Worm (Caenorhabditis elegans) whole organism, L2 larva: ENCODE measurements around the gene nhr-142.

ENCODE experiments used
- C34F6.9 ChIP-seq: fragments of 150-350 bp; optimal IDR thresholded peaks from 2 replicates; lab custom pipeline; 2014; ENCODE audit warnings: missing biosample characterization, missing genetic modification characterization
- F13H6.1 ChIP-seq: sonication (generic microtip); optimal IDR thresholded peaks from 2 replicates; lab custom pipeline; 2016; ENCODE audit warnings: missing genetic modification characterization, missing compliant biosample characterization
- R02D3.7 ChIP-seq: fragments of 150-350 bp; optimal IDR thresholded peaks from 2 replicates; lab custom pipeline; 2014; ENCODE audit warnings: missing biosample characterization, missing genetic modification characterization
- Y55F3AM.14 ChIP-seq: fragments of 200-800 bp; sonication (Bioruptor generic); optimal IDR thresholded peaks from 2 replicates; lab custom pipeline; 2018; ENCODE audit warnings: mild to moderate bottlenecking, missing genetic modification characterization, missing compliant biosample characterization
- ZK546.5 ChIP-seq: sonication (generic microtip); optimal IDR thresholded peaks from 2 replicates; lab custom pipeline; 2017; ENCODE audit warnings: missing biosample characterization, missing genetic modification characterization
- alr-1 ChIP-seq: fragments of 150-350 bp; optimal IDR thresholded peaks from 2 replicates; lab custom pipeline; 2014; ENCODE audit warnings: missing biosample characterization, missing genetic modification characterization
- aly-2 ChIP-seq: fragments of 150-350 bp; optimal IDR thresholded peaks from 2 replicates; lab custom pipeline; 2014; ENCODE audit warnings: missing biosample characterization, missing genetic modification characterization
- ama-1 ChIP-seq: fragments of 150-350 bp; optimal IDR thresholded peaks from 2 replicates; lab custom pipeline; 2018; ENCODE audit warnings: inconsistent platforms
- blmp-1 ChIP-seq: sonication (generic microtip); optimal IDR thresholded peaks from 2 replicates; lab custom pipeline; 2017; ENCODE audit warnings: missing genetic modification characterization, mild to moderate bottlenecking, missing compliant biosample characterization, antibody characterized with exemption, moderate library complexity; ENCODE audit not compliant: insufficient read depth
- ceh-16 ChIP-seq: fragments of 150-350 bp; optimal IDR thresholded peaks from 2 replicates; lab custom pipeline; 2014; ENCODE audit warnings: missing biosample characterization, missing genetic modification characterization
- ceh-82 ChIP-seq: fragments of 150-350 bp; optimal IDR thresholded peaks from 2 replicates; lab custom pipeline; 2014; ENCODE audit warnings: missing biosample characterization, missing genetic modification characterization
- crh-2 ChIP-seq: sonication (generic microtip); optimal IDR thresholded peaks from 2 replicates; lab custom pipeline; 2017; ENCODE audit warnings: missing biosample characterization, missing genetic modification characterization
- dmd-4 ChIP-seq: sonication (generic microtip); optimal IDR thresholded peaks from 2 replicates; lab custom pipeline; 2017; ENCODE audit warnings: missing biosample characterization, missing genetic modification characterization
- egl-27 ChIP-seq: sonication (generic microtip); optimal IDR thresholded peaks from 3 replicates; lab custom pipeline; 2017; ENCODE audit warnings: missing biosample characterization, missing genetic modification reagents, missing genetic modification characterization
- elt-1 ChIP-seq: fragments of 150-350 bp; optimal IDR thresholded peaks from 2 replicates; lab custom pipeline; 2014; ENCODE audit warnings: missing biosample characterization, missing genetic modification characterization
- elt-3 ChIP-seq: sonication (generic microtip); optimal IDR thresholded peaks from 2 replicates; lab custom pipeline; 2017; ENCODE audit warnings: missing biosample characterization, missing genetic modification characterization
- fos-1 ChIP-seq: fragments of 150-350 bp; optimal IDR thresholded peaks from 2 replicates; lab custom pipeline; 2014; ENCODE audit warnings: missing biosample characterization, missing genetic modification characterization
- gmeb-1 ChIP-seq: fragments of 150-350 bp; optimal IDR thresholded peaks from 2 replicates; lab custom pipeline; 2014; ENCODE audit warnings: missing biosample characterization, missing genetic modification characterization
- lin-11 ChIP-seq: fragments of 150-350 bp; sonication (generic microtip); optimal IDR thresholded peaks from 2 replicates; lab custom pipeline; 2014; ENCODE audit warnings: missing biosample characterization, missing genetic modification characterization, inconsistent platforms, mixed read lengths
- lin-13 ChIP-seq: fragments of 150-350 bp; optimal IDR thresholded peaks from 2 replicates; lab custom pipeline; 2014; ENCODE audit warnings: missing biosample characterization, missing genetic modification reagents, missing genetic modification characterization
- lin-39 ChIP-seq: fragments of 150-350 bp; optimal IDR thresholded peaks from 2 replicates; lab custom pipeline; 2014; ENCODE audit warnings: missing biosample characterization, missing genetic modification reagents, missing genetic modification characterization
- lsy-2 ChIP-seq, 2 experiments: fragments of 150-350 bp in 1 of 2; sonication (generic microtip) in 1 of 2; optimal IDR thresholded peaks; 2 replicates each; lab custom pipeline; 2014 to 2017; ENCODE audit warnings: missing biosample characterization in 2 of 2, missing genetic modification characterization in 2 of 2
- mab-5 ChIP-seq: fragments of 150-350 bp; optimal IDR thresholded peaks from 2 replicates; lab custom pipeline; 2014; ENCODE audit warnings: missing biosample characterization, missing genetic modification characterization
- mbf-1 ChIP-seq: sonication (generic microtip); optimal IDR thresholded peaks from 2 replicates; lab custom pipeline; 2017; ENCODE audit warnings: missing biosample characterization, missing genetic modification characterization
- mdl-1 ChIP-seq, 2 experiments: fragments of 150-350 bp in 1 of 2; sonication (generic microtip) in 1 of 2; optimal IDR thresholded peaks; 2 replicates each; lab custom pipeline; 2017; ENCODE audit warnings: missing biosample characterization in 2 of 2, missing genetic modification characterization in 2 of 2
- nhr-10 ChIP-seq: sonication (generic microtip); optimal IDR thresholded peaks from 2 replicates; lab custom pipeline; 2017; ENCODE audit warnings: missing biosample characterization, missing genetic modification characterization
- nhr-11 ChIP-seq: fragments of 150-350 bp; optimal IDR thresholded peaks from 2 replicates; lab custom pipeline; 2014; ENCODE audit warnings: missing biosample characterization, missing genetic modification characterization
- nhr-12 ChIP-seq: fragments of 150-350 bp; optimal IDR thresholded peaks from 2 replicates; lab custom pipeline; 2014; ENCODE audit warnings: missing biosample characterization, missing genetic modification characterization
- nhr-129 ChIP-seq: fragments of 150-350 bp; optimal IDR thresholded peaks from 2 replicates; lab custom pipeline; 2014; ENCODE audit warnings: missing biosample characterization, missing genetic modification characterization
- nhr-21 ChIP-seq: fragments of 150-350 bp; optimal IDR thresholded peaks from 2 replicates; lab custom pipeline; 2014; ENCODE audit warnings: missing biosample characterization, missing genetic modification characterization
- nhr-23 ChIP-seq: fragments of 150-350 bp; optimal IDR thresholded peaks from 2 replicates; lab custom pipeline; 2014; ENCODE audit warnings: missing biosample characterization, missing genetic modification reagents, missing genetic modification characterization
- nhr-237 ChIP-seq: fragments of 150-350 bp; optimal IDR thresholded peaks from 2 replicates; lab custom pipeline; 2014; ENCODE audit warnings: missing biosample characterization, missing genetic modification characterization
- nhr-25 ChIP-seq: fragments of 150-350 bp; sonication (generic microtip); optimal IDR thresholded peaks from 3 replicates; lab custom pipeline; 2014; ENCODE audit warnings: missing biosample characterization, missing genetic modification characterization
- nhr-6 ChIP-seq: fragments of 150-350 bp; optimal IDR thresholded peaks from 2 replicates; lab custom pipeline; 2014; ENCODE audit warnings: missing biosample characterization, missing genetic modification characterization
- nhr-77 ChIP-seq: fragments of 150-350 bp; optimal IDR thresholded peaks from 2 replicates; lab custom pipeline; 2014; ENCODE audit warnings: missing biosample characterization, missing genetic modification characterization
- peb-1 ChIP-seq: fragments of 150-350 bp; optimal IDR thresholded peaks from 2 replicates; lab custom pipeline; 2014; ENCODE audit warnings: missing biosample characterization, missing genetic modification characterization
- sem-4 ChIP-seq: fragments of 150-350 bp; optimal IDR thresholded peaks from 2 replicates; lab custom pipeline; 2014; ENCODE audit warnings: missing biosample characterization, missing genetic modification reagents, missing genetic modification characterization
- skn-1 ChIP-seq: sonication (generic microtip); optimal IDR thresholded peaks from 2 replicates; lab custom pipeline; 2017; ENCODE audit warnings: missing biosample characterization, missing genetic modification characterization
- sma-3 ChIP-seq: sonication (generic microtip); optimal IDR thresholded peaks from 2 replicates; lab custom pipeline; 2016; ENCODE audit warnings: missing genetic modification reagents, missing genetic modification characterization, missing compliant biosample characterization
- sma-9 ChIP-seq, 2 experiments: fragments of 150-350 bp in 1 of 2; sonication (generic microtip) in 1 of 2; optimal IDR thresholded peaks; 2 replicates each; lab custom pipeline; 2014 to 2016; ENCODE audit warnings: missing genetic modification characterization in 2 of 2, mild to moderate bottlenecking in 1 of 2, missing biosample characterization in 1 of 2, missing compliant biosample characterization in 1 of 2, missing genetic modification reagents in 1 of 2, moderate library complexity in 1 of 2
- snpc-4 ChIP-seq: fragments of 150-350 bp; optimal IDR thresholded peaks from 2 replicates; lab custom pipeline; 2014; ENCODE audit warnings: missing biosample characterization, missing genetic modification characterization
- unc-39 ChIP-seq: fragments of 150-350 bp; optimal IDR thresholded peaks from 2 replicates; lab custom pipeline; 2014; ENCODE audit warnings: missing biosample characterization, missing genetic modification characterization
- unc-55 ChIP-seq: fragments of 150-350 bp; sonication (generic microtip); optimal IDR thresholded peaks from 3 replicates; lab custom pipeline; 2014; ENCODE audit warnings: missing biosample characterization, missing genetic modification reagents, missing genetic modification characterization
- unc-62 ChIP-seq: fragments of 150-350 bp; optimal IDR thresholded peaks from 2 replicates; lab custom pipeline; 2014; ENCODE audit warnings: missing biosample characterization, missing genetic modification reagents, missing genetic modification characterization
- zag-1 ChIP-seq: fragments of 150-350 bp; optimal IDR thresholded peaks from 2 replicates; lab custom pipeline; 2014; ENCODE audit warnings: missing biosample characterization, missing genetic modification characterization
- ztf-1 ChIP-seq: fragments of 200-800 bp; sonication (Bioruptor generic); conservative IDR thresholded peaks from 2 replicates; pipeline ENCODE4 v1.3.6; 2022; ENCODE audit warnings: missing genetic modification characterization, missing compliant biosample characterization
- ztf-11 ChIP-seq: sonication (generic microtip); optimal IDR thresholded peaks from 2 replicates; lab custom pipeline; 2017; ENCODE audit warnings: missing biosample characterization, missing genetic modification characterization
- ztf-4 ChIP-seq: fragments of 150-350 bp; optimal IDR thresholded peaks from 2 replicates; lab custom pipeline; 2014; ENCODE audit warnings: missing biosample characterization, missing genetic modification characterization

The nhr-142 gene

DNA sequence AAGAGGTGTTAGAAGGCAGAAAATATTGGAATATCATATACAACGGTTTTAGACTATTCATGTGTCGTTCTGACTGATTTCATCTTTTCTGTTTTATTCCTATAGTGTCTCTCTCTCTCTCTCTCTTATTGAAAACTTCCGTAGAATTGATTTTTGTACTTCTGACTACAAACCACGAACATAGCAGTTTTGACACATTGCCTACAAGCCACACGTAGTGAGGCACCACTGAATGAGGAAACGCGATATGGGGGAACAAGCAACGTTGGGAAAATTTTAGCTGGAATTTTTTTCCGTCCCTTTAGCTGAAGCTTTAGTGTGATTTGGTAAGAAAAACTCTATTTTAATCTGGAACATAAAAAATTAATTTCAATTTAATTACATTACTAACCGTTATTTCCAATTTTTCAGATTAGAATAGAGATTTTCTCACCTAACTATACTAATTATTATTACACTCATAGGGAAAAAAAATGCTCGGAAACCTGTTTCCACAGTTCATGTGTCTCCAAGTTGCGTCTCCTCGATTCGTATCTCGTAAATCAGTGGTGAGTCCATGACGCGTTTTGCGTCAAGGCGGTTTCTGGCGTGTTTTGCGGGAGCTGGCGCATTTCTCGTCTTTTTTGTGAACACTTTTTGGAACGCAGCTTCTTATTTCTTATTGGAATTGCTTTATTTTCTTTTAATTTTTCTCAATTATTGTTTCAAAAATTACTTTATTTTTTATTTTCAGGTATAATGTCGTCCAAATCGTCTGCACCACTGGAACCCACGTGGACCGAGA is at the start of gene nhr-142, which contains the start of gene F44E7.9:
nhr-142 (minus strand) TSS at position 57 of the 784 bp plus-strand sequence.
F44E7.9 (plus strand) TSS at position 734 of the 784 bp plus-strand sequence.
- peak; percentile 83 for TF ChIP-seq mab-5 (tag; lab: Kevin White, UChicago)
- no peak for TF ChIP-seq skn-1
- peak; percentile 69 for TF ChIP-seq crh-2 (tag; lab: Kevin White, UChicago)
- TF ChIP-seq ztf-11 (tag; lab: Kevin White, UChicago) = peak; percentile 16
- peak in 1 of 2 experiments; percentile 29 for TF ChIP-seq mdl-1 (tag; optimal IDR thresholded peaks at IDR 0.05; lab: Kevin White, UChicago)
- TF ChIP-seq nhr-11 (tag; lab: Kevin White, UChicago) = no peak
- no peak for TF ChIP-seq unc-62 (GFP tag; lab: Kevin White, UChicago)
- TF ChIP-seq ceh-16 = no peak
- TF ChIP-seq C34F6.9 (tag; lab: Kevin White, UChicago) = peak; percentile 87
- TF ChIP-seq sma-9 (GFP tag; optimal IDR thresholded peaks at IDR 0.05; lab: Kevin White, UChicago) = peak; percentile 91
- TF ChIP-seq sma-9 (tag; optimal IDR thresholded peaks at IDR 0.05; lab: Kevin White, UChicago) = no peak
- TF ChIP-seq nhr-12 (tag; lab: Kevin White, UChicago) = no peak
- TF ChIP-seq nhr-21 (tag; lab: Kevin White, UChicago) = peak; percentile 58
- no peak for TF ChIP-seq peb-1
- no peak for TF ChIP-seq mbf-1 (tag; lab: Kevin White, UChicago)
- no peak for TF ChIP-seq elt-3 (tag; lab: Kevin White, UChicago)
- no peak for TF ChIP-seq dmd-4 (tag; lab: Kevin White, UChicago)
- no peak for TF ChIP-seq lin-39 (tag; lab: Kevin White, UChicago)
- TF ChIP-seq ztf-4 = no peak
- TF ChIP-seq nhr-237 = no peak
- peak; percentile 86 for TF ChIP-seq gmeb-1
- peak; percentile 87 for TF ChIP-seq nhr-129 (tag; lab: Kevin White, UChicago)
- TF ChIP-seq F13H6.1 = peak; percentile 85
- no peak for TF ChIP-seq nhr-10 (tag; lab: Kevin White, UChicago)
- TF ChIP-seq snpc-4 (tag; lab: Kevin White, UChicago) = peak; percentile 30
- no peak for TF ChIP-seq ztf-1 (GFP tag; lab: Robert Waterston, UW)
- peak; percentile 73 to 91 for TF ChIP-seq lsy-2 (tag; optimal IDR thresholded peaks at IDR 0.05; lab: Kevin White, UChicago)
- peak; percentile 90 for TF ChIP-seq unc-55 (GFP tag; lab: Kevin White, UChicago)
- TF ChIP-seq nhr-25 (tag; lab: Kevin White, UChicago) = peak; percentile 70
- TF ChIP-seq sma-3 (GFP tag; lab: Kevin White, UChicago) = peak; percentile 90
- TF ChIP-seq blmp-1 (tag; lab: Kevin White, UChicago) = peak; percentile 7
- peak; percentile 33 for TF ChIP-seq zag-1 (tag; lab: Kevin White, UChicago)
- TF ChIP-seq nhr-77 = peak; percentile 16
- no peak for TF ChIP-seq ama-1 (lab: Kevin White, UChicago)
- TF ChIP-seq nhr-23 (tag; lab: Kevin White, UChicago) = no peak
- TF ChIP-seq lin-13 (GFP tag; lab: Kevin White, UChicago) = peak; percentile 86
- TF ChIP-seq ceh-82 (tag; lab: Kevin White, UChicago) = peak; percentile 63
- TF ChIP-seq aly-2 (tag; lab: Kevin White, UChicago) = no peak
- peak; percentile 18 for TF ChIP-seq nhr-6 (tag; lab: Kevin White, UChicago)
- TF ChIP-seq Y55F3AM.14 (GFP tag; lab: Kevin White, UChicago) = peak; percentile 44
- no peak for TF ChIP-seq alr-1 (tag; lab: Kevin White, UChicago)
- no peak for TF ChIP-seq elt-1 (tag; lab: Kevin White, UChicago)
- peak; percentile 64 for TF ChIP-seq sem-4 (tag; lab: Kevin White, UChicago)
- TF ChIP-seq lin-11 (tag; lab: Kevin White, UChicago) = peak; percentile 57
- TF ChIP-seq ZK546.5 (tag; lab: Kevin White, UChicago) = no peak
- peak; percentile 47 for TF ChIP-seq egl-27
- peak; percentile 66 for TF ChIP-seq fos-1 (tag; lab: Kevin White, UChicago)
- peak; percentile 7 for TF ChIP-seq R02D3.7 (tag; lab: Kevin White, UChicago)
- TF ChIP-seq unc-39 (tag; lab: Kevin White, UChicago) = no peak
- TF ChIP-seq, all 48 proteins: peak for 27
